Worm (Caenorhabditis elegans): ENCODE measurements around the gene E01G6.1.

ce11 chrX:12290539-12290938 lies 29.9 kb downstream of the E01G6.1 start, which contains the start of gene C04B4.4:
- TF ChIP-seq unc-86 (tag; optimal IDR thresholded peaks at IDR 0.05) (no peak), fkh-8 (tag; optimal IDR thresholded peaks at IDR 0.05) (no peak), lsy-2 (tag; optimal IDR thresholded peaks at IDR 0.05) (no peak), snpc-4 (tag; optimal IDR thresholded peaks at IDR 0.05) (no peak), unc-130 (tag; optimal IDR thresholded peaks at IDR 0.05) (no peak), nhr-77 (tag; optimal IDR thresholded peaks at IDR 0.05) (no peak), mab-9 (GFP tag; IDR thresholded peaks at IDR 0.05) (no peak), snu-23 (GFP tag; optimal IDR thresholded peaks at IDR 0.05) (no peak), grh-1 (GFP tag; IDR thresholded peaks at IDR 0.05) (no peak), jun-1 (tag; optimal IDR thresholded peaks at IDR 0.05) (no peak), nhr-11 (tag; optimal IDR thresholded peaks at IDR 0.05) (no peak), fos-1 (tag; optimal IDR thresholded peaks at IDR 0.05) (no peak)
